Worm (Caenorhabditis elegans) whole organism, early embryonic: Measurements from ENCODE around the gene AH9.6.

Experiments used
- ama-1 ChIP-seq: fragments of 150-350 bp; optimal IDR thresholded peaks from 2 replicates; lab custom pipeline; 2014
- ets-7 ChIP-seq: sonication (generic microtip); optimal IDR thresholded peaks from 2 replicates; lab custom pipeline; 2016; ENCODE audit warnings: missing genotype, missing genetic modification characterization, missing compliant biosample characterization

ce11 chrX:2265069-2265468 lies 2.9 kb downstream of the AH9.6 start:
- TF ChIP-seq ets-7 (tag; lab: Kevin White, UChicago) (no peak), ama-1 (no peak)
